Worm (Caenorhabditis elegans) whole organism, L4/young adult: ENCODE measurements around the gene F54F12.1.

ENCODE experiments used
- W03F9.2 ChIP-seq: fragments of 150-350 bp; optimal IDR thresholded peaks from 2 replicates; lab custom pipeline; 2014; ENCODE audit warnings: missing biosample characterization, missing genetic modification characterization
- dao-5 ChIP-seq: sonication (generic microtip); optimal IDR thresholded peaks from 2 replicates; lab custom pipeline; 2016; ENCODE audit warnings: missing genotype, missing genetic modification characterization, moderate library complexity, missing compliant biosample characterization
- him-1 ChIP-seq: sonication (generic microtip); optimal IDR thresholded peaks from 2 replicates; lab custom pipeline; 2016; ENCODE audit warnings: missing genotype, missing genetic modification reagents, missing genetic modification characterization, missing compliant biosample characterization

DNA sequence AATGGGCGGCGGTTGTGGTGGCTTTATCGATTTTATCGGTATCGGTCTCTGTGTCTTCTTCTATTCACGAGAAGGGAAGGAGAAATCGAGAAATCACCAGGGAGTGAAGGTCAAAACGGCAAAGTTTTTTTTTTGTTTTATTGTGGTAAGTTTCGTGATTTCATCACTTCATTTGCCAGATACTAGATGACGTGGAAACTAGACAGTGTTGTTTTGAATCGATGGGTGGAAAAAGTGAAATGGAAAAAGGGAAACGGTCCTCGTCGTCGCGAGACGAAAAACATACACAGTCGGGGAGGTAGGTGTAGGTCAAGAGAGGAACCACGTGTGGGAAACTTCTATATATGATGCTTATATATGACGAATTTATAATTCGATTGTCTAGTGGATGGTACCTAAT, 45.8 kb upstream of the F54F12.1 start:
- TF ChIP-seq him-1 (tag; lab: Kevin White, UChicago) (no peak), dao-5 (tag; lab: Kevin White, UChicago) (no peak), W03F9.2 (tag; lab: Kevin White, UChicago) (no peak)
